Worm (Caenorhabditis elegans) whole organism, young adult: ENCODE measurements around the gene ZK897.10.

Experiments used
- B0019.2 ChIP-seq: fragments of 200-800 bp; sonication (Bioruptor generic); conservative IDR thresholded peaks from 2 replicates; pipeline ENCODE4 v1.3.6; 2022; ENCODE audit warnings: missing genetic modification reagents, missing genetic modification characterization, missing compliant biosample characterization
- B0261.1 ChIP-seq: sonication (generic microtip); optimal IDR thresholded peaks from 2 replicates; lab custom pipeline; 2016; ENCODE audit warnings: mild to moderate bottlenecking, missing genetic modification characterization, moderate library complexity, missing compliant biosample characterization
- C06A6.2 ChIP-seq: fragments of 200-800 bp; sonication (Bioruptor generic); conservative IDR thresholded peaks from 2 replicates; pipeline ENCODE4 v1.3.6; 2022; ENCODE audit warnings: missing genetic modification characterization, missing compliant biosample characterization
- C17E4.6 ChIP-seq: fragments of 200-800 bp; sonication (Bioruptor generic); IDR thresholded peaks from 2 replicates; pipeline ENCODE4 v1.3.6; 2022; ENCODE audit warnings: missing genetic modification reagents, missing genetic modification characterization, missing compliant biosample characterization
- D2030.7 ChIP-seq: fragments of 200-800 bp; sonication (Bioruptor generic); IDR thresholded peaks from 2 replicates; pipeline ENCODE4 v1.3.6; 2022; ENCODE audit warnings: missing genetic modification reagents, missing genetic modification characterization, missing compliant biosample characterization
- F22D6.2 ChIP-seq: sonication (generic microtip); optimal IDR thresholded peaks from 2 replicates; lab custom pipeline; 2016; ENCODE audit warnings: mild to moderate bottlenecking, missing genetic modification characterization, missing compliant biosample characterization
- F33H1.4 ChIP-seq: fragments of 200-800 bp; sonication (Bioruptor generic); IDR thresholded peaks from 2 replicates; pipeline ENCODE4 v1.3.6; 2022; ENCODE audit warnings: missing genetic modification reagents, missing genetic modification characterization, missing compliant biosample characterization
- F39B2.1 ChIP-seq: fragments of 200-800 bp; sonication (Bioruptor generic); IDR thresholded peaks from 2 replicates; pipeline ENCODE4 v1.3.6; 2022; ENCODE audit warnings: missing genetic modification reagents, missing genetic modification characterization, missing compliant biosample characterization
- F49E8.2 ChIP-seq: sonication (generic microtip); optimal IDR thresholded peaks from 3 replicates; lab custom pipeline; 2017; ENCODE audit warnings: missing genetic modification characterization, mild to moderate bottlenecking, missing compliant biosample characterization, antibody characterized with exemption, moderate library complexity; ENCODE audit not compliant: insufficient read depth
- F55B11.4 ChIP-seq: sonication (generic microtip); optimal IDR thresholded peaks from 2 replicates; lab custom pipeline; 2016; ENCODE audit warnings: missing compliant biosample characterization, missing genetic modification characterization, borderline replicate concordance; ENCODE audit not compliant: insufficient read depth
- K11D2.4 ChIP-seq: fragments of 200-800 bp; sonication (Bioruptor generic); IDR thresholded peaks from 2 replicates; pipeline ENCODE4 v1.3.6; 2022; ENCODE audit warnings: missing genetic modification reagents, missing genetic modification characterization, missing compliant biosample characterization
- Y53F4B.3 ChIP-seq: fragments of 200-800 bp; sonication (Bioruptor generic); IDR thresholded peaks from 2 replicates; pipeline ENCODE4 v1.3.6; 2022; ENCODE audit warnings: missing genetic modification reagents, missing genetic modification characterization, missing compliant biosample characterization
- Y53G8AR.9 ChIP-seq: fragments of 200-800 bp; sonication (Bioruptor generic); conservative IDR thresholded peaks from 2 replicates; pipeline ENCODE4 v1.3.6; 2022; ENCODE audit warnings: missing genetic modification reagents, missing genetic modification characterization, missing compliant biosample characterization
- ZK185.1 ChIP-seq: sonication (generic microtip); optimal IDR thresholded peaks from 2 replicates; lab custom pipeline; 2016; ENCODE audit warnings: mild to moderate bottlenecking, missing genetic modification characterization, missing compliant biosample characterization; ENCODE audit not compliant: poor library complexity, severe bottlenecking
- ama-1 ChIP-seq, 3 experiments: fragments of 150-350 bp in 1 of 3; sonication (generic microtip) in 2 of 3; optimal IDR thresholded peaks; 2 replicates each; lab custom pipeline; 2014 to 2018; ENCODE audit warnings: missing biosample characterization in 2 of 3, missing genetic modification characterization in 2 of 3, missing genetic modification reagents in 2 of 3
- ccch-3 ChIP-seq: fragments of 200-800 bp; sonication (Bioruptor generic); optimal IDR thresholded peaks from 2 replicates; lab custom pipeline; 2018; ENCODE audit warnings: mild to moderate bottlenecking, missing genetic modification characterization, missing compliant biosample characterization
- cebp-1 ChIP-seq, 2 experiments: fragments of 200-800 bp in 1 of 2; sonication (Bioruptor generic) in 1 of 2; sonication (generic microtip) in 1 of 2; IDR thresholded peaks in 1 of 2; optimal IDR thresholded peaks in 1 of 2; 2 replicates each; pipeline versions ENCODE4 v1.3.6 to Lab custom; 2017 to 2022; ENCODE audit warnings: missing compliant biosample characterization in 2 of 2, missing genetic modification characterization in 2 of 2, mild to moderate bottlenecking in 1 of 2, missing genetic modification reagents in 1 of 2, moderate library complexity in 1 of 2
- cebp-2 ChIP-seq: fragments of 200-800 bp; sonication (Bioruptor generic); IDR thresholded peaks from 2 replicates; pipeline ENCODE4 v1.3.6; 2022; ENCODE audit warnings: missing genetic modification characterization, missing compliant biosample characterization
- ceh-40 ChIP-seq: fragments of 200-800 bp; sonication (Bioruptor generic); IDR thresholded peaks from 2 replicates; pipeline ENCODE4 v1.3.6; 2022; ENCODE audit warnings: missing genetic modification characterization, missing compliant biosample characterization
- ceh-58 ChIP-seq: fragments of 200-800 bp; sonication (Bioruptor generic); IDR thresholded peaks from 2 replicates; pipeline ENCODE4 v1.3.6; 2022; ENCODE audit warnings: missing genetic modification characterization, missing compliant biosample characterization
- ceh-79 ChIP-seq: sonication (generic microtip); optimal IDR thresholded peaks from 2 replicates; lab custom pipeline; 2017; ENCODE audit warnings: mild to moderate bottlenecking, missing genetic modification characterization, missing compliant biosample characterization
- chd-7 ChIP-seq: sonication (generic microtip); optimal IDR thresholded peaks from 2 replicates; lab custom pipeline; 2016; ENCODE audit warnings: mild to moderate bottlenecking, missing genetic modification characterization, moderate library complexity, missing compliant biosample characterization
- die-1 ChIP-seq: sonication (generic microtip); optimal IDR thresholded peaks from 2 replicates; lab custom pipeline; 2016; ENCODE audit warnings: missing genotype, mild to moderate bottlenecking, missing genetic modification characterization, missing compliant biosample characterization
- dpff-1 ChIP-seq: sonication (generic microtip); optimal IDR thresholded peaks from 2 replicates; lab custom pipeline; 2017; ENCODE audit warnings: mild to moderate bottlenecking, missing genetic modification characterization, missing compliant biosample characterization
- efl-1 ChIP-seq: fragments of 150-350 bp; optimal IDR thresholded peaks from 2 replicates; lab custom pipeline; 2014; ENCODE audit warnings: missing biosample characterization, missing genetic modification reagents, missing genetic modification characterization
- egrh-3 ChIP-seq: fragments of 200-800 bp; sonication (Bioruptor generic); IDR thresholded peaks from 2 replicates; pipeline ENCODE4 v1.3.6; 2022; ENCODE audit warnings: missing genetic modification reagents, missing genetic modification characterization, missing compliant biosample characterization
- ekl-4 ChIP-seq: fragments of 200-800 bp; sonication (Bioruptor generic); IDR thresholded peaks from 2 replicates; pipeline ENCODE4 v1.3.6; 2022; ENCODE audit warnings: missing genetic modification reagents, missing genetic modification characterization, missing compliant biosample characterization
- him-1 ChIP-seq: sonication (generic microtip); optimal IDR thresholded peaks from 2 replicates; lab custom pipeline; 2016; ENCODE audit warnings: missing genotype, missing genetic modification reagents, missing genetic modification characterization, missing compliant biosample characterization
- hlh-12 ChIP-seq: sonication (generic microtip); optimal IDR thresholded peaks from 2 replicates; lab custom pipeline; 2016; ENCODE audit warnings: missing genetic modification characterization, missing compliant biosample characterization
- hmg-20 ChIP-seq: fragments of 200-800 bp; sonication (Bioruptor generic); IDR thresholded peaks from 2 replicates; pipeline ENCODE4 v1.3.6; 2022; ENCODE audit warnings: missing genetic modification reagents, missing genetic modification characterization, missing compliant biosample characterization
- hrde-1 ChIP-seq: sonication (generic microtip); optimal IDR thresholded peaks from 2 replicates; lab custom pipeline; 2016; ENCODE audit warnings: missing genetic modification characterization, mild to moderate bottlenecking, missing compliant biosample characterization, moderate library complexity, missing genotype, missing genetic modification reagents, borderline replicate concordance
- lin-54 ChIP-seq: fragments of 200-800 bp; sonication (Bioruptor generic); optimal IDR thresholded peaks from 2 replicates; lab custom pipeline; 2018; ENCODE audit warnings: mild to moderate bottlenecking, missing genetic modification characterization, missing compliant biosample characterization
- lir-1 ChIP-seq: fragments of 200-800 bp; sonication (Bioruptor generic); conservative IDR thresholded peaks from 2 replicates; pipeline ENCODE4 v1.3.6; 2022; ENCODE audit warnings: missing genetic modification reagents, missing genetic modification characterization, missing compliant biosample characterization
- madf-10 ChIP-seq: sonication (generic microtip); optimal IDR thresholded peaks from 2 replicates; lab custom pipeline; 2016; ENCODE audit warnings: mild to moderate bottlenecking, missing genetic modification characterization, missing compliant biosample characterization
- madf-8 ChIP-seq: fragments of 200-800 bp; sonication (Bioruptor generic); conservative IDR thresholded peaks from 2 replicates; pipeline ENCODE4 v1.3.6; 2022; ENCODE audit warnings: missing genetic modification reagents, missing genetic modification characterization, missing compliant biosample characterization
- mel-28 ChIP-seq: sonication (generic microtip); optimal IDR thresholded peaks from 2 replicates; lab custom pipeline; 2016; ENCODE audit warnings: borderline replicate concordance, mild to moderate bottlenecking, missing genetic modification characterization, missing compliant biosample characterization
- mes-4 ChIP-seq: sonication (generic microtip); optimal IDR thresholded peaks from 2 replicates; lab custom pipeline; 2016; ENCODE audit warnings: missing genotype, missing genetic modification characterization, missing compliant biosample characterization
- mxl-1 ChIP-seq: sonication (generic microtip); optimal IDR thresholded peaks from 2 replicates; lab custom pipeline; 2016; ENCODE audit warnings: missing genetic modification characterization, missing compliant biosample characterization
- nhr-179 ChIP-seq: sonication (generic microtip); optimal IDR thresholded peaks from 2 replicates; lab custom pipeline; 2016; ENCODE audit warnings: mild to moderate bottlenecking, missing genetic modification characterization, missing compliant biosample characterization
- nhr-27 ChIP-seq: fragments of 200-800 bp; sonication (Bioruptor generic); optimal IDR thresholded peaks from 2 replicates; lab custom pipeline; 2018; ENCODE audit warnings: mild to moderate bottlenecking, missing genetic modification characterization, moderate library complexity, missing compliant biosample characterization
- rpc-1 ChIP-seq, 2 experiments: fragments of 150-350 bp in 1 of 2; sonication (generic microtip) in 1 of 2; optimal IDR thresholded peaks; 2 replicates each; lab custom pipeline; 2014 to 2018; ENCODE audit warnings: missing biosample characterization in 1 of 2, missing genetic modification characterization in 1 of 2, missing genetic modification reagents in 1 of 2, missing genotype in 1 of 2
- snpc-1.1 ChIP-seq: sonication (generic microtip); optimal IDR thresholded peaks from 2 replicates; lab custom pipeline; 2017; ENCODE audit warnings: missing genetic modification characterization, mild to moderate bottlenecking, missing compliant biosample characterization, antibody characterized with exemption, moderate library complexity, missing genotype, missing genetic modification reagents; ENCODE audit not compliant: insufficient read depth
- snpc-1.3 ChIP-seq: sonication (generic microtip); optimal IDR thresholded peaks from 2 replicates; lab custom pipeline; 2017; ENCODE audit warnings: missing genetic modification characterization, mild to moderate bottlenecking, missing compliant biosample characterization, antibody characterized with exemption, moderate library complexity, missing genotype, missing genetic modification reagents; ENCODE audit not compliant: insufficient read depth
- snpc-3.4 ChIP-seq: sonication (generic microtip); optimal IDR thresholded peaks from 2 replicates; lab custom pipeline; 2017; ENCODE audit warnings: missing genetic modification characterization, mild to moderate bottlenecking, missing compliant biosample characterization, antibody characterized with exemption, moderate library complexity, missing genotype, missing genetic modification reagents
- ztf-25 ChIP-seq: fragments of 200-800 bp; sonication (Bioruptor generic); IDR thresholded peaks from 2 replicates; pipeline ENCODE4 v1.3.6; 2022; ENCODE audit warnings: missing genetic modification reagents, missing genetic modification characterization, missing compliant biosample characterization
- ztf-26 ChIP-seq: sonication (generic microtip); optimal IDR thresholded peaks from 2 replicates; lab custom pipeline; 2017; ENCODE audit warnings: missing genetic modification characterization, missing compliant biosample characterization
- ztf-28 ChIP-seq: fragments of 200-800 bp; sonication (Bioruptor generic); IDR thresholded peaks from 2 replicates; pipeline ENCODE4 v1.3.6; 2022; ENCODE audit warnings: missing genetic modification reagents, missing genetic modification characterization, missing compliant biosample characterization

ZK897.10 gene

ce11 chrIV:12724641-12725040, 40.5 kb upstream of the ZK897.10 start, which contains the start of the genes T23F6.3 and rbd-1 (continued):
- TF ChIP-seq egrh-3 (GFP tag; lab: Robert Waterston, UW) (no peak), Y53G8AR.9 (GFP tag; lab: Robert Waterston, UW) (peak; percentile 40; the same call in 1 of the 2 replicates), ZK185.1 (tag; lab: Kevin White, UChicago) (peak; percentile 73), hrde-1 (tag; lab: Kevin White, UChicago) (no peak), ztf-26 (tag; lab: Kevin White, UChicago) (no peak), ccch-3 (no peak), cebp-2 (GFP tag; lab: Robert Waterston, UW) (no peak), him-1 (tag; lab: Kevin White, UChicago) (peak; percentile 29), die-1 (tag; lab: Kevin White, UChicago) (no peak), cebp-1 (GFP tag; IDR thresholded peaks at IDR 0.05; lab: Robert Waterston, UW) (no peak), cebp-1 (tag; optimal IDR thresholded peaks at IDR 0.05; lab: Kevin White, UChicago) (peak; percentile 66), rpc-1 (optimal IDR thresholded peaks at IDR 0.05; lab: Kevin White, UChicago) (no peak), rpc-1 (tag; optimal IDR thresholded peaks at IDR 0.05; lab: Kevin White, UChicago) (no peak), ceh-79 (tag; lab: Kevin White, UChicago) (no peak), F55B11.4 (no peak), ceh-58 (GFP tag; lab: Robert Waterston, UW) (no peak), lir-1 (GFP tag; lab: Robert Waterston, UW) (0 out of 2 replicates have a peak, but pooled peaks have one; percentile 13), F49E8.2 (tag; lab: Kevin White, UChicago) (peak; percentile 47), ceh-40 (GFP tag; lab: Robert Waterston, UW) (no peak), C06A6.2 (GFP tag; lab: Robert Waterston, UW) (no peak), K11D2.4 (GFP tag; lab: Robert Waterston, UW) (peak; percentile 73), F39B2.1 (GFP tag; lab: Robert Waterston, UW) (no peak), ekl-4 (GFP tag; lab: Robert Waterston, UW) (no peak), ztf-28 (no peak), snpc-1.3 (tag; lab: Kevin White, UChicago) (no peak), snpc-3.4 (tag; lab: Kevin White, UChicago) (no peak), F33H1.4 (GFP tag; lab: Robert Waterston, UW) (peak; percentile 52), madf-8 (GFP tag; lab: Robert Waterston, UW) (no peak), dpff-1 (no peak), B0261.1 (tag; lab: Kevin White, UChicago) (no peak), mel-28 (tag; lab: Kevin White, UChicago) (no peak), B0019.2 (GFP tag; lab: Robert Waterston, UW) (no peak), mxl-1 (no peak), snpc-1.1 (tag; lab: Kevin White, UChicago) (no peak), lin-54 (GFP tag; lab: Kevin White, UChicago) (peak; percentile 98), D2030.7 (GFP tag; lab: Robert Waterston, UW) (peak; percentile 49; the same call in 1 of the 2 replicates), C17E4.6 (GFP tag; lab: Robert Waterston, UW) (no peak), hlh-12 (tag; lab: Kevin White, UChicago) (no peak), nhr-27 (tag; lab: Kevin White, UChicago) (no peak), hmg-20 (GFP tag; lab: Robert Waterston, UW) (0 out of 2 replicates have a peak, but pooled peaks have one; percentile 35), Y53F4B.3 (GFP tag; lab: Robert Waterston, UW) (no peak), F22D6.2 (tag; lab: Kevin White, UChicago) (no peak), efl-1 (GFP tag; lab: Kevin White, UChicago) (peak; percentile 96), chd-7 (tag; lab: Kevin White, UChicago) (no peak), nhr-179 (tag; lab: Kevin White, UChicago) (no peak), ztf-25 (GFP tag; lab: Robert Waterston, UW) (no peak), mes-4 (no peak), madf-10 (tag; lab: Kevin White, UChicago) (peak; percentile 55), ama-1 (optimal IDR thresholded peaks at IDR 0.05; lab: Kevin White, UChicago) (no peak), ama-1 (GFP tag; optimal IDR thresholded peaks at IDR 0.05; lab: Kevin White, UChicago) (no peak)
